Fruit fly (Drosophila melanogaster) whole organism, pupa: ENCODE data around the gene CG9150.

Source experiments
- CG10348 ChIP-seq: fragments of 200-800 bp; sonication (Bioruptor generic); IDR thresholded peaks from 2 replicates; pipeline ENCODE4 v1.3.6; 2022; ENCODE audit warnings: missing biosample characterization, missing genetic modification characterization
- CG12605 ChIP-seq: fragments of 200-800 bp; sonication (Bioruptor generic); IDR thresholded peaks from 2 replicates; pipeline ENCODE4 v1.3.6; 2022; ENCODE audit warnings: missing biosample characterization, missing genetic modification characterization
- CG13204 ChIP-seq: fragments of 200-800 bp; sonication (Bioruptor generic); optimal IDR thresholded peaks from 2 replicates; lab custom pipeline; 2018; ENCODE audit warnings: missing biosample characterization, mild to moderate bottlenecking, missing genetic modification characterization, moderate library complexity
- CG14655 ChIP-seq: fragments of 200-800 bp; sonication (Bioruptor generic); optimal IDR thresholded peaks from 3 replicates; lab custom pipeline; 2017; ENCODE audit warnings: mild to moderate bottlenecking, missing biosample characterization, missing genetic modification reagents, missing genetic modification characterization
- CG15710 ChIP-seq: fragments of 200-800 bp; sonication (Bioruptor generic); optimal IDR thresholded peaks from 2 replicates; lab custom pipeline; 2018; ENCODE audit warnings: missing biosample characterization, mild to moderate bottlenecking, missing genetic modification characterization, moderate library complexity
- CG17806 ChIP-seq: fragments of 200-800 bp; sonication (Bioruptor generic); optimal IDR thresholded peaks from 2 replicates; lab custom pipeline; 2018; ENCODE audit warnings: missing biosample characterization, mild to moderate bottlenecking, missing genetic modification characterization, moderate library complexity
- CG32121 ChIP-seq: fragments of 200-800 bp; sonication (Bioruptor generic); IDR thresholded peaks from 2 replicates; pipeline ENCODE4 v1.3.6; 2022; ENCODE audit warnings: missing biosample characterization, missing genetic modification characterization
- CG34367 ChIP-seq: fragments of 200-800 bp; sonication (Bioruptor generic); optimal IDR thresholded peaks from 2 replicates; lab custom pipeline; 2018; ENCODE audit warnings: missing biosample characterization, mild to moderate bottlenecking, missing genetic modification characterization
- CG4496 ChIP-seq: fragments of 200-800 bp; sonication (Bioruptor generic); IDR thresholded peaks from 3 replicates; pipeline ENCODE4 v1.3.6; 2022; ENCODE audit warnings: missing biosample characterization, missing genetic modification characterization
- CG8159 ChIP-seq: fragments of 200-800 bp; sonication (Bioruptor generic); optimal IDR thresholded peaks from 3 replicates; lab custom pipeline; 2018; ENCODE audit warnings: missing biosample characterization, mild to moderate bottlenecking, missing genetic modification characterization, moderate library complexity
- CG8301 ChIP-seq: fragments of 200-800 bp; sonication (Bioruptor generic); optimal IDR thresholded peaks from 2 replicates; lab custom pipeline; 2018; ENCODE audit warnings: missing biosample characterization, mild to moderate bottlenecking, missing genetic modification characterization
- CG9948 ChIP-seq: fragments of 200-800 bp; sonication (Bioruptor generic); optimal IDR thresholded peaks from 2 replicates; lab custom pipeline; 2018; ENCODE audit warnings: missing biosample characterization, mild to moderate bottlenecking, missing genetic modification characterization, moderate library complexity
- D1 ChIP-seq: fragments of 200-800 bp; sonication (Bioruptor generic); optimal IDR thresholded peaks from 2 replicates; lab custom pipeline; 2018; ENCODE audit warnings: missing biosample characterization, mild to moderate bottlenecking, missing genetic modification characterization, moderate library complexity
- EcR ChIP-seq: fragments of 200-800 bp; sonication (Bioruptor generic); optimal IDR thresholded peaks from 3 replicates; lab custom pipeline; 2019; ENCODE audit warnings: missing biosample characterization, missing genetic modification characterization, mild to moderate bottlenecking, moderate library complexity, missing genetic modification reagents
- Ets98B ChIP-seq: fragments of 200-800 bp; sonication (Bioruptor generic); IDR thresholded peaks from 2 replicates; pipeline ENCODE4 v1.3.6; 2022; ENCODE audit warnings: missing biosample characterization, missing genetic modification characterization
- Pif1A ChIP-seq: fragments of 200-800 bp; sonication (Bioruptor generic); optimal IDR thresholded peaks from 3 replicates; lab custom pipeline; 2016; ENCODE audit warnings: missing biosample characterization, missing genetic modification characterization
- Pif1B ChIP-seq: fragments of 200-800 bp; sonication (Bioruptor generic); optimal IDR thresholded peaks from 3 replicates; lab custom pipeline; 2016; ENCODE audit warnings: missing biosample characterization, missing genetic modification characterization
- Snoo ChIP-seq: fragments of 200-800 bp; sonication (Bioruptor generic); optimal IDR thresholded peaks from 3 replicates; lab custom pipeline; 2017; ENCODE audit warnings: missing biosample characterization, mild to moderate bottlenecking, missing genetic modification characterization, inconsistent platforms
- fd96Ca ChIP-seq: fragments of 200-800 bp; sonication (Bioruptor generic); IDR thresholded peaks from 3 replicates; pipeline ENCODE4 v1.3.6; 2022; ENCODE audit warnings: missing biosample characterization, missing genetic modification characterization
- gl ChIP-seq: fragments of 200-800 bp; sonication (Bioruptor generic); optimal IDR thresholded peaks from 2 replicates; lab custom pipeline; 2018; ENCODE audit warnings: missing biosample characterization, mild to moderate bottlenecking, missing genetic modification characterization
- rn ChIP-seq: fragments of 200-800 bp; sonication (Bioruptor generic); IDR thresholded peaks from 2 replicates; pipeline ENCODE4 v1.3.6; 2022; ENCODE audit warnings: missing biosample characterization, missing genetic modification characterization

The CG9150 gene

DNA sequence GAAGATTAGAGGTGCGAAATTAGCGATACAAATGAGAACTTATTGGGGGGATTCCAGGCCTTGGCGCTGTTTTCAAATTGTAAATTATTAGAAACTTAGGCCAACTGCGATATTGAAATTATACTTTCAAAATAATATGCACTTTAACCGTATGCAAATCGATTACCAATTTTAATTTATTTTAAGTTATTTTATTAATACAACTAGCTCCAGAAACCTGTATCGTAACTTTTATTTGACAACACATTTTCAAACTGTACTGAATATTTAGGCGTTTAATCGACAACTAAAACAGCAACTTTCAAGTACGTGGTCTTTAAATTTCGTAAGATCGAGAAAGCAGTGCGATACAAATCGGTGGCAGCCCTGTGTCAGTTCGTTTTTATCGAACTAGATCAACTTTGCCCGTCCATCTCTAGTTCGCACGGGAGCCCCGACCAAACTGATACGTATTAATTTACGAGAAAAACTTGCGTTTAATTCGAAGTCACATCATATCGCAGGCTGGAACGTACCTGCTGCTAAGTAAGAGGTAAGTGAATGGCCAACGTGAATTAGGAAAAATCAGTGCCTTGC, 2.4 kb upstream of the CG9150 start, which contains the start of the genes CG9154 and Kr-h2:
Gene CG9154 (minus strand): TSS at position 31 of the 576 bp plus-strand sequence.
Gene Kr-h2 (plus strand): TSS at position 335 of the 576 bp plus-strand sequence.
- TF ChIP-seq CG15710 (tag; lab: Kevin White, UChicago) (peak; percentile 50), CG4496 (peak; percentile 76), CG8301 (tag; lab: Kevin White, UChicago) (peak; percentile 50), CG9948 (tag; lab: Kevin White, UChicago) (peak; percentile 22), CG13204 (no peak), CG34367 (peak; percentile 18), CG10348 (GFP tag; lab: Robert Waterston, UW) (no peak), CG17806 (tag; lab: Kevin White, UChicago) (peak; percentile 33), Snoo (tag; lab: Kevin White, UChicago) (peak; percentile 49), EcR (GFP tag; lab: Kevin White, UChicago) (no peak), CG12605 (GFP tag; lab: Robert Waterston, UW) (0 out of 2 replicates have a peak, but pooled peaks have one; percentile 33), CG8159 (tag; lab: Kevin White, UChicago) (no peak), CG14655 (no peak), Ets98B (GFP tag; lab: Robert Waterston, UW) (peak; percentile 58; the same call in 1 of the 2 replicates), gl (tag; lab: Kevin White, UChicago) (no peak), rn (GFP tag; lab: Robert Waterston, UW) (peak; percentile 36; the same call in 1 of the 2 replicates), D1 (tag; lab: Kevin White, UChicago) (no peak), fd96Ca (GFP tag; lab: Robert Waterston, UW) (peak; percentile 56; the same call in 1 of the 3 replicates), Pif1A (GFP tag; lab: Kevin White, UChicago) (no peak), CG32121 (0 out of 2 replicates have a peak, but pooled peaks have one; percentile 34), Pif1B (no peak)
- TF ChIP-seq, all 21 proteins: peak for 12

DNA sequence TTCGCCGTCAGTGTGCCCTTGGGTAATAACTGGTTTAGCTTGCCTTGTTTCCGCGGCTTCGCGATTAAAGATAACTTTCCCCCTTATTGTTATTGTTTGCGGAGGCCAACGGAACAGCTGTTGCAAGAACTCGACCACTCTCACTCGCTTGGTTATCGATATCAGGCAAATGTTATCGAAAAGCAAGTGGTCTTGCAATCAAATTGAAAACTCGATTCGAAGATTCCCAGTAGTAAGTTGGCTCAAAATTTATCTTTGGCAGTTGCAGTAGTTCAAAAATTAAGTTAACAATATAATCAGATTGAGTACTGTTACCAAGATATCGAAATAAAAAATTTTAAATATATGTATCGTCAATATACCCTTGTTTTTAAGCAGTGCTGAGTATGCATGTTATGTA, 2.6 kb downstream of the CG9150 start, which contains the start of the genes Fbw5 and CG9147:
Gene Fbw5 (minus strand): TSS at position 131 of the 400 bp plus-strand sequence.
Gene CG9147 (plus strand): TSS at position 175 of the 400 bp plus-strand sequence.
- peak; percentile 100 for TF ChIP-seq CG14655
- TF ChIP-seq CG12605 (GFP tag; lab: Robert Waterston, UW) = peak; percentile 100
- peak; percentile 99 for TF ChIP-seq CG32121
- peak; percentile 99 for TF ChIP-seq CG17806 (tag; lab: Kevin White, UChicago)
- TF ChIP-seq CG4496 = peak; percentile 100
- peak; percentile 100 for TF ChIP-seq Snoo (tag; lab: Kevin White, UChicago)
- peak; percentile 100 for TF ChIP-seq Pif1A (GFP tag; lab: Kevin White, UChicago)
- TF ChIP-seq EcR (GFP tag; lab: Kevin White, UChicago) = peak; percentile 79
- peak; percentile 99 for TF ChIP-seq CG8159 (tag; lab: Kevin White, UChicago)
- TF ChIP-seq rn (GFP tag; lab: Robert Waterston, UW) = peak; percentile 98
- peak; percentile 99 for TF ChIP-seq CG9948 (tag; lab: Kevin White, UChicago)
- TF ChIP-seq CG15710 (tag; lab: Kevin White, UChicago) = peak; percentile 100
- peak; percentile 99 for TF ChIP-seq CG8301 (tag; lab: Kevin White, UChicago)
- TF ChIP-seq Pif1B = peak; percentile 100
- TF ChIP-seq CG34367 = peak; percentile 100
- TF ChIP-seq fd96Ca (GFP tag; lab: Robert Waterston, UW) = peak; percentile 98
- peak; percentile 98 for TF ChIP-seq gl (tag; lab: Kevin White, UChicago)
- no peak for TF ChIP-seq D1 (tag; lab: Kevin White, UChicago)
- TF ChIP-seq Ets98B (GFP tag; lab: Robert Waterston, UW) = peak; percentile 99
- peak; percentile 98 for TF ChIP-seq CG10348 (GFP tag; lab: Robert Waterston, UW)
- peak; percentile 97 for TF ChIP-seq CG13204

DNA sequence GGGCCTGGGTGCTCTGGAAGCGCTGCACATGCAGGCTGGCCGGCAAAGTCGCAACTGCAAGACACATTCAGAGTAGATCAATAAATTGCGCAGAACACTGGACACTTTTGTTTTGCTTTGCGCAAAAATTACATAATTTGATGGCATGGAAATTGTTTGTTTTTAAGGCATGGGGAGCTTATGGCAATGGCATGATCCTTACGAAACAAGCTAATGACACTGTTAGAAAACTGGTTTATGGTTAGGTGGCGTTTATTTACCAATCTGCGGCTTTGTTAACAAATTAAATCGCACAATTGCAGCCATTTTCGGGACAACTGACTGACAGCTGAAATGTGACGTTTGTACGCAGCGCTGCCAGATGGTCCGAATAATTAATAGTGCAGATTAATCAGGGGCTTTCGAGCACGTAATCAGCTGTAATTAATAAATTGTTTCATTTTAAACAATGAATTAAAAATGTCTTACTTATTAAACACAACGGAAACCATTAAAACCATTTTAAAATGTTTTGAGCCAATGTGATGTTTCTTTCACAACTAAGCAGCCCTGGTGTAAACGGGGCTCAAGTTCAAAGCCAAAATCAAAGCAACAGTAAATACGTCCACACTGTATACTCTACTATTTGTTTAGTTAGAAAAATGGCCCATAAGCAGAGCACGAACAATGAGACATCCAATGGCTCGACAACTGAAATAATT, 5.9 kb downstream of the CG9150 start, which contains the start of the genes ND-51 and CG13994:
Gene ND-51 (minus strand): TSS at position 376 of the 701 bp plus-strand sequence.
Gene CG13994 (plus strand): TSS at position 608 of the 701 bp plus-strand sequence.
- TF ChIP-seq Pif1B (no peak), rn (GFP tag; lab: Robert Waterston, UW) (peak; percentile 73), CG14655 (no peak), CG8159 (tag; lab: Kevin White, UChicago) (peak; percentile 74), Ets98B (GFP tag; lab: Robert Waterston, UW) (peak; percentile 79), CG15710 (tag; lab: Kevin White, UChicago) (peak; percentile 61), fd96Ca (GFP tag; lab: Robert Waterston, UW) (peak; percentile 88), CG10348 (GFP tag; lab: Robert Waterston, UW) (no peak), CG32121 (peak; percentile 78), Pif1A (GFP tag; lab: Kevin White, UChicago) (no peak), D1 (tag; lab: Kevin White, UChicago) (no peak), CG4496 (peak; percentile 86), gl (tag; lab: Kevin White, UChicago) (peak; percentile 8), CG13204 (no peak), CG12605 (GFP tag; lab: Robert Waterston, UW) (peak; percentile 46), CG17806 (tag; lab: Kevin White, UChicago) (peak; percentile 69), EcR (GFP tag; lab: Kevin White, UChicago) (peak; percentile 29), CG8301 (tag; lab: Kevin White, UChicago) (no peak), CG9948 (tag; lab: Kevin White, UChicago) (peak; percentile 57), CG34367 (peak; percentile 45), Snoo (tag; lab: Kevin White, UChicago) (peak; percentile 69)

DNA sequence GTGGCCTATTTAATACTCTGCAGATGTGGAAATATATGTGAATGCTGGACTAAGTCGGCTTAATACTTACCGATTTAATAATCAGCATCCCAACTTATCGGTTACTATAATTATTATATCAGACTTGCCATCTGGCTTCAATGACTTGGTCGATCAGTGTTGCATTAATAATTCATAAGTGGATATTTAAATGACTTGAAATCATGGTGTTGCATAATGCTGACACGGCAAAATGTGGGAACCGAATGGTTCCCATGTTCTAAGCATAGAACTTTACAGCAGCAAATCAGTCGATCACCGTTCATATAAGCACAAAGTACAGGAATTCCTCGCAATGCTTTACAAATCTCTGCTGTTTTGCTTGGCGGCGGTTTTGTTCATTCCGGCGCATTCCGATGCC, 8.2 kb downstream of the CG9150 start, which contains the start of gene CG34180:
Gene CG34180 (plus strand): TSS at position 301 of the 400 bp plus-strand sequence.
- no peak for TF ChIP-seq CG9948 (tag; lab: Kevin White, UChicago)
- no peak for TF ChIP-seq CG34367
- TF ChIP-seq gl (tag; lab: Kevin White, UChicago) = no peak
- no peak for TF ChIP-seq EcR (GFP tag; lab: Kevin White, UChicago)
- no peak for TF ChIP-seq CG13204
- no peak for TF ChIP-seq CG8301 (tag; lab: Kevin White, UChicago)
- TF ChIP-seq, all 21 proteins: peak for 0
